Fruit fly (Drosophila melanogaster) whole organism, embryonic: ENCODE measurements around the gene AP-1-2beta.
A peak's percentile ranks its signal among the peaks of the same experiment; 100 is the strongest.

ENCODE experiments used
- Adf1 ChIP-seq: fragments of 200-800 bp; sonication (Bioruptor generic); IDR thresholded peaks from 2 replicates; pipeline ENCODE4 v1.3.6; 2022; ENCODE audit warnings: missing biosample characterization, missing genetic modification characterization
- Antp ChIP-seq: fragments of 200-800 bp; sonication (Bioruptor generic); optimal IDR thresholded peaks from 3 replicates; lab custom pipeline; 2016; ENCODE audit warnings: missing biosample characterization, missing genetic modification characterization
- B-H1 ChIP-seq: fragments of 200-800 bp; sonication (Bioruptor generic); IDR thresholded peaks from 3 replicates; pipeline ENCODE4 v1.3.6; 2022; ENCODE audit warnings: missing biosample characterization, missing genetic modification characterization
- B-H2 ChIP-seq: fragments of 200-800 bp; sonication (Bioruptor generic); optimal IDR thresholded peaks from 2 replicates; lab custom pipeline; 2018; ENCODE audit warnings: missing biosample characterization, mild to moderate bottlenecking, missing genetic modification characterization
- BtbVII ChIP-seq: fragments of 200-800 bp; sonication (Bioruptor generic); optimal IDR thresholded peaks from 3 replicates; lab custom pipeline; 2017; ENCODE audit warnings: missing biosample characterization, mild to moderate bottlenecking, missing genetic modification characterization
- CG11093 ChIP-seq: fragments of 200-800 bp; sonication (Bioruptor generic); IDR thresholded peaks from 3 replicates; pipeline ENCODE4 v1.3.6; 2022; ENCODE audit warnings: missing biosample characterization, missing genetic modification characterization
- CG11695 ChIP-seq: fragments of 200-800 bp; sonication (Bioruptor generic); IDR thresholded peaks from 3 replicates; pipeline ENCODE4 v1.3.6; 2022; ENCODE audit warnings: missing biosample characterization, missing genetic modification characterization
- CG12744 ChIP-seq: fragments of 200-800 bp; sonication (Bioruptor generic); optimal IDR thresholded peaks from 2 replicates; lab custom pipeline; 2016; ENCODE audit warnings: missing biosample characterization, missing genetic modification characterization
- CG16813 ChIP-seq: fragments of 200-800 bp; sonication (Bioruptor generic); IDR thresholded peaks from 3 replicates; pipeline ENCODE4 v1.3.6; 2022; ENCODE audit warnings: missing biosample characterization, missing genetic modification characterization; ENCODE audit not compliant: partially characterized antibody
- CG2712 ChIP-seq: fragments of 200-800 bp; optimal IDR thresholded peaks from 3 replicates; lab custom pipeline; 2019; ENCODE audit warnings: missing biosample characterization, mild to moderate bottlenecking, missing genetic modification characterization, moderate library complexity
- CG2889 ChIP-seq: fragments of 200-800 bp; sonication (Bioruptor generic); IDR thresholded peaks from 3 replicates; pipeline ENCODE4 v1.3.6; 2022; ENCODE audit warnings: missing biosample characterization, missing genetic modification characterization
- CG42726 ChIP-seq: fragments of 200-800 bp; sonication (Bioruptor generic); IDR thresholded peaks from 2 replicates; pipeline ENCODE4 v1.3.6; 2022; ENCODE audit warnings: missing biosample characterization, missing genetic modification characterization; ENCODE audit not compliant: partially characterized antibody
- CG7372 ChIP-seq: fragments of 200-800 bp; sonication (Bioruptor generic); IDR thresholded peaks from 2 replicates; pipeline ENCODE4 v1.3.6; 2022; ENCODE audit warnings: missing biosample characterization, missing genetic modification characterization
- CG7987 ChIP-seq: fragments of 200-800 bp; sonication (Bioruptor generic); optimal IDR thresholded peaks from 2 replicates; lab custom pipeline; 2018; ENCODE audit warnings: missing biosample characterization, mild to moderate bottlenecking, missing genetic modification characterization, moderate library complexity
- D ChIP-seq, 2 experiments: fragments of 200-800 bp in 1 of 2; fragments of >200 bp in 1 of 2; sonication (Bioruptor generic) in 1 of 2; optimal IDR thresholded peaks; 2 replicates in 1 of 2; 3 replicates in 1 of 2; lab custom pipeline; 2017; ENCODE audit warnings: mild to moderate bottlenecking in 1 of 2, missing biosample characterization in 1 of 2, missing genetic modification characterization in 1 of 2, missing genetic modification reagents in 1 of 2
- Dek ChIP-seq: fragments of 200-800 bp; sonication (Bioruptor generic); optimal IDR thresholded peaks from 3 replicates; lab custom pipeline; 2019; ENCODE audit warnings: missing biosample characterization, mild to moderate bottlenecking, missing genetic modification characterization, moderate library complexity
- E2f1 ChIP-seq: fragments of 200-800 bp; sonication (Bioruptor generic); IDR thresholded peaks from 2 replicates; pipeline ENCODE4 v1.3.6; 2022; ENCODE audit warnings: missing biosample characterization, missing genetic modification characterization
- E2f2 ChIP-seq: fragments of 200-800 bp; sonication (Bioruptor generic); IDR thresholded peaks from 2 replicates; pipeline ENCODE4 v1.3.6; 2022; ENCODE audit warnings: missing biosample characterization, missing genetic modification characterization
- H15 ChIP-seq: fragments of 200-800 bp; sonication (Bioruptor generic); IDR thresholded peaks from 3 replicates; pipeline ENCODE4 v1.3.6; 2022; ENCODE audit warnings: missing biosample characterization, missing genetic modification characterization
- H2.0 ChIP-seq: fragments of 200-800 bp; sonication (Bioruptor generic); IDR thresholded peaks from 2 replicates; pipeline ENCODE4 v1.3.6; 2022; ENCODE audit warnings: missing biosample characterization, missing genetic modification characterization
- Hr39 ChIP-seq: fragments of >200 bp; optimal IDR thresholded peaks from 2 replicates; lab custom pipeline; 2017
- Jarid2 ChIP-seq: fragments of 200-800 bp; sonication (Bioruptor generic); optimal IDR thresholded peaks from 3 replicates; lab custom pipeline; 2017; ENCODE audit warnings: mild to moderate bottlenecking, missing biosample characterization, missing genetic modification reagents, missing genetic modification characterization
- Med ChIP-seq: fragments of 200-800 bp; sonication (Bioruptor generic); peaks from one replicate; lab custom pipeline; 2016; ENCODE audit warnings: missing biosample characterization, missing genetic modification characterization, mild to moderate bottlenecking, inconsistent platforms, moderate library complexity
- Myb ChIP-seq: fragments of 200-800 bp; sonication (Bioruptor generic); optimal IDR thresholded peaks from 2 replicates; lab custom pipeline; 2016; ENCODE audit warnings: missing biosample characterization, missing genetic modification characterization
- Opbp ChIP-seq: fragments of 200-800 bp; sonication (Bioruptor generic); IDR thresholded peaks from 3 replicates; pipeline ENCODE4 v1.3.6; 2022; ENCODE audit warnings: missing biosample characterization, missing genetic modification characterization; ENCODE audit not compliant: partially characterized antibody
- PHDP ChIP-seq: fragments of 200-800 bp; sonication (Bioruptor generic); optimal IDR thresholded peaks from 3 replicates; lab custom pipeline; 2018; ENCODE audit warnings: missing biosample characterization, mild to moderate bottlenecking, missing genetic modification characterization, moderate library complexity
- Six4 ChIP-seq: fragments of 200-800 bp; sonication (Bioruptor generic); optimal IDR thresholded peaks from 2 replicates; lab custom pipeline; 2016; ENCODE audit warnings: missing biosample characterization, missing genetic modification characterization
- ac ChIP-seq: fragments of 200-800 bp; sonication (Bioruptor generic); optimal IDR thresholded peaks from 3 replicates; lab custom pipeline; 2017; ENCODE audit warnings: missing biosample characterization, mild to moderate bottlenecking, missing genetic modification characterization
- amos ChIP-seq: fragments of 200-800 bp; sonication (Bioruptor generic); IDR thresholded peaks from 2 replicates; pipeline ENCODE4 v1.3.6; 2022; ENCODE audit warnings: missing biosample characterization, missing genetic modification characterization; ENCODE audit not compliant: partially characterized antibody
- ci ChIP-seq: fragments of 200-800 bp; sonication (Bioruptor generic); IDR thresholded peaks from 3 replicates; pipeline ENCODE4 v1.3.6; 2022; ENCODE audit warnings: missing biosample characterization, missing genetic modification characterization
- dpn ChIP-seq, 2 experiments: fragments of 200-800 bp; sonication (Bioruptor generic); optimal IDR thresholded peaks; 3 replicates each; lab custom pipeline; 2016; ENCODE audit warnings: missing biosample characterization in 2 of 2, missing genetic modification characterization in 2 of 2
- eve ChIP-seq, 2 experiments: fragments of >200 bp; optimal IDR thresholded peaks; 2 replicates each; lab custom pipeline; 2017; ENCODE audit warnings: missing biosample characterization in 2 of 2, missing genetic modification characterization in 2 of 2
- fd64A ChIP-seq: fragments of 200-800 bp; sonication (Bioruptor generic); optimal IDR thresholded peaks from 3 replicates; lab custom pipeline; 2018; ENCODE audit warnings: missing biosample characterization, mild to moderate bottlenecking, missing genetic modification characterization
- gce ChIP-seq: fragments of 200-800 bp; sonication (Bioruptor generic); IDR thresholded peaks from 3 replicates; pipeline ENCODE4 v1.3.6; 2022; ENCODE audit warnings: missing biosample characterization, missing genetic modification characterization
- gcm2 ChIP-seq: fragments of 200-800 bp; sonication (Bioruptor generic); optimal IDR thresholded peaks from 2 replicates; lab custom pipeline; 2016; ENCODE audit warnings: missing biosample characterization, missing genetic modification characterization
- gro ChIP-seq: fragments of 200-800 bp; sonication (Bioruptor generic); optimal IDR thresholded peaks from 2 replicates; lab custom pipeline; 2016; ENCODE audit warnings: missing biosample characterization, missing genetic modification characterization
- nom ChIP-seq: fragments of 200-800 bp; sonication (Bioruptor generic); optimal IDR thresholded peaks from 2 replicates; lab custom pipeline; 2017; ENCODE audit warnings: missing biosample characterization, missing genetic modification characterization, mild to moderate bottlenecking, moderate library complexity, missing genetic modification reagents
- oc ChIP-seq: fragments of 200-800 bp; sonication (Bioruptor generic); optimal IDR thresholded peaks from 2 replicates; lab custom pipeline; 2018; ENCODE audit warnings: missing biosample characterization, mild to moderate bottlenecking, missing genetic modification characterization, moderate library complexity
- salm ChIP-seq: fragments of 200-800 bp; sonication (Bioruptor generic); optimal IDR thresholded peaks from 2 replicates; lab custom pipeline; 2018; ENCODE audit warnings: missing biosample characterization, mild to moderate bottlenecking, missing genetic modification characterization
- sens-2 ChIP-seq: fragments of 200-800 bp; sonication (Bioruptor generic); IDR thresholded peaks from 2 replicates; pipeline ENCODE4 v1.3.6; 2022; ENCODE audit warnings: missing biosample characterization, missing genetic modification characterization
- sna ChIP-seq: fragments of 200-800 bp; sonication (Bioruptor generic); IDR thresholded peaks from 2 replicates; pipeline ENCODE4 v1.3.6; 2022; ENCODE audit warnings: missing biosample characterization, missing genetic modification characterization; ENCODE audit not compliant: partially characterized antibody
- so ChIP-seq: fragments of 200-800 bp; sonication (Bioruptor generic); IDR thresholded peaks from 3 replicates; pipeline ENCODE4 v1.3.6; 2022; ENCODE audit warnings: missing biosample characterization, missing genetic modification characterization
- tap ChIP-seq: fragments of 200-800 bp; optimal IDR thresholded peaks from 3 replicates; lab custom pipeline; 2019; ENCODE audit warnings: missing biosample characterization, mild to moderate bottlenecking, missing genetic modification characterization, moderate library complexity
- tgo ChIP-seq: fragments of 200-800 bp; sonication (Bioruptor generic); IDR thresholded peaks from 3 replicates; pipeline ENCODE4 v1.3.6; 2022; ENCODE audit warnings: missing biosample characterization, missing genetic modification characterization
- tio ChIP-seq: fragments of 200-800 bp; sonication (Bioruptor generic); optimal IDR thresholded peaks from 2 replicates; lab custom pipeline; 2017; ENCODE audit warnings: missing biosample characterization, missing genetic modification characterization, inconsistent platforms
- tna ChIP-seq: fragments of 200-800 bp; sonication (Bioruptor generic); IDR thresholded peaks from 2 replicates; pipeline ENCODE4 v1.3.6; 2022; ENCODE audit warnings: missing biosample characterization, missing genetic modification characterization; ENCODE audit not compliant: partially characterized antibody
- toy ChIP-seq: fragments of 200-800 bp; sonication (Bioruptor generic); IDR thresholded peaks from 2 replicates; pipeline ENCODE4 v1.3.6; 2022; ENCODE audit warnings: missing biosample characterization, missing genetic modification characterization
- ttk ChIP-seq: fragments of 200-800 bp; sonication (Bioruptor generic); IDR thresholded peaks from 2 replicates; pipeline ENCODE4 v2.1.2; 2022; ENCODE audit warnings: missing biosample characterization, missing genetic modification characterization
- zfh2 ChIP-seq: fragments of 200-800 bp; sonication (Bioruptor generic); optimal IDR thresholded peaks from 2 replicates; lab custom pipeline; 2016; ENCODE audit warnings: missing biosample characterization, missing genetic modification characterization

AP-1-2beta gene

dm6 chrX:19692951-19693698 is 37.7 kb upstream of the AP-1-2beta start, which contains the start of gene Mer (continued):
- peak; percentile 81 for TF ChIP-seq CG7372
- TF ChIP-seq B-H1 (GFP tag; lab: Robert Waterston, UW) = peak; percentile 49; the same call in 2 of the 3 replicates
- no peak for TF ChIP-seq eve (GFP tag; optimal IDR thresholded peaks at IDR 0.05; lab: Kevin White, UChicago)
- peak; percentile 84 for TF ChIP-seq zfh2 (GFP tag; lab: Kevin White, UChicago)
- no peak for TF ChIP-seq amos
- TF ChIP-seq gro (GFP tag; lab: Kevin White, UChicago) = peak; percentile 79
- TF ChIP-seq Opbp = no peak
- peak; percentile 79 for TF ChIP-seq tgo (GFP tag; lab: Robert Waterston, UW)
- no peak for TF ChIP-seq Hr39
- TF ChIP-seq B-H2 (GFP tag; lab: Kevin White, UChicago) = peak; percentile 66
- TF ChIP-seq nom (GFP tag; lab: Kevin White, UChicago) = peak; percentile 79
- peak; percentile 71 for TF ChIP-seq Myb (GFP tag; lab: Kevin White, UChicago)
- peak; percentile 81 for TF ChIP-seq tap
- no peak for TF ChIP-seq D (optimal IDR thresholded peaks at IDR 0.05; lab: Kevin White, UChicago)
- peak; percentile 73 for TF ChIP-seq D (GFP tag; optimal IDR thresholded peaks at IDR 0.05; lab: Kevin White, UChicago)
- no peak for TF ChIP-seq toy
- TF ChIP-seq so (GFP tag; lab: Robert Waterston, UW) = peak; percentile 84; the same call in 1 of the 3 replicates
- TF ChIP-seq Med (GFP tag; lab: Kevin White, UChicago) = peak; percentile 99
- TF ChIP-seq ttk (GFP tag; lab: Robert Waterston, UW) = peak; percentile 74
- TF ChIP-seq sens-2 (GFP tag; lab: Robert Waterston, UW) = 0 out of 2 replicates have a peak, but pooled peaks have one; percentile 58
- TF ChIP-seq BtbVII = peak; percentile 88
- no peak for TF ChIP-seq tio (GFP tag; lab: Kevin White, UChicago)
- TF ChIP-seq E2f2 = peak; percentile 63; the same call in 1 of the 2 replicates
- TF ChIP-seq CG7987 (GFP tag; lab: Kevin White, UChicago) = peak; percentile 76
- peak; percentile 78 for TF ChIP-seq Six4 (GFP tag; lab: Kevin White, UChicago)
- TF ChIP-seq H15 = peak; percentile 57; the same call in 1 of the 3 replicates
- no peak for TF ChIP-seq CG42726 (GFP tag; lab: Robert Waterston, UW)
- peak; percentile 62 for TF ChIP-seq fd64A (GFP tag; lab: Kevin White, UChicago)
- peak; percentile 63 for TF ChIP-seq gcm2 (GFP tag; lab: Kevin White, UChicago)
- TF ChIP-seq oc = peak; percentile 59
- peak; percentile 86 to 88 for TF ChIP-seq dpn (GFP tag; optimal IDR thresholded peaks at IDR 0.05; lab: Kevin White, UChicago)
- TF ChIP-seq sna (GFP tag; lab: Robert Waterston, UW) = no peak
- peak; percentile 55; the same call in 2 of the 3 replicates for TF ChIP-seq CG11093 (GFP tag; lab: Robert Waterston, UW)
- TF ChIP-seq E2f1 (GFP tag; lab: Robert Waterston, UW) = peak; percentile 82
- peak; percentile 65; the same call in 2 of the 3 replicates for TF ChIP-seq CG2889 (GFP tag; lab: Robert Waterston, UW)
- peak; percentile 89 for TF ChIP-seq ci (GFP tag; lab: Robert Waterston, UW)
- peak; percentile 92 for TF ChIP-seq Antp (GFP tag; lab: Kevin White, UChicago)
- TF ChIP-seq CG2712 (tag; lab: Kevin White, UChicago) = peak; percentile 86
- peak; percentile 45 for TF ChIP-seq Adf1 (GFP tag; lab: Robert Waterston, UW)
- peak; percentile 60 for TF ChIP-seq ac (GFP tag; lab: Kevin White, UChicago)
- TF ChIP-seq PHDP (tag; lab: Kevin White, UChicago) = peak; percentile 89
- TF ChIP-seq CG11695 = peak; percentile 92
- TF ChIP-seq Jarid2 (GFP tag; lab: Kevin White, UChicago) = no peak
- TF ChIP-seq tna (GFP tag; lab: Robert Waterston, UW) = peak; percentile 38; the same call in 1 of the 2 replicates
- no peak for TF ChIP-seq CG16813 (GFP tag; lab: Robert Waterston, UW)
- peak; percentile 74 for TF ChIP-seq Dek (tag; lab: Kevin White, UChicago)
- peak; percentile 49 for TF ChIP-seq CG12744
- peak; percentile 70; the same call in 1 of the 3 replicates for TF ChIP-seq gce (GFP tag; lab: Robert Waterston, UW)
- TF ChIP-seq H2.0 (GFP tag; lab: Robert Waterston, UW) = peak; percentile 64
- TF ChIP-seq salm (tag; lab: Kevin White, UChicago) = peak; percentile 66
